Worm (Caenorhabditis elegans) whole organism, L4 larva: ENCODE results near the gene C55A1.6.
"Not testable (repeated sequence)": the region's sequence is repeated elsewhere in the genome, so short reads cannot be mapped to it uniquely, and the experiment has no call there.

Experiments used
- ama-1 ChIP-seq: fragments of 150-350 bp; optimal IDR thresholded peaks from 2 replicates; lab custom pipeline; 2014; ENCODE audit warnings: inconsistent platforms, mixed read lengths
- ceh-82 ChIP-seq: sonication (generic microtip); optimal IDR thresholded peaks from 2 replicates; lab custom pipeline; 2017; ENCODE audit warnings: missing biosample characterization, missing genetic modification characterization
- dmd-9 ChIP-seq: fragments of 200-800 bp; sonication (Bioruptor generic); IDR thresholded peaks from 2 replicates; pipeline ENCODE4 v1.3.6; 2022; ENCODE audit warnings: missing genetic modification reagents, missing genetic modification characterization, missing compliant biosample characterization
- hif-1 ChIP-seq, 2 experiments: sonication (generic microtip); optimal IDR thresholded peaks; 2 replicates each; lab custom pipeline; 2016 to 2017; ENCODE audit warnings: missing compliant biosample characterization in 2 of 2, missing genetic modification characterization in 2 of 2, missing genetic modification reagents in 2 of 2, missing genotype in 2 of 2, mild to moderate bottlenecking in 1 of 2
- mdl-1 ChIP-seq, 2 experiments: fragments of 150-350 bp in 1 of 2; sonication (generic microtip) in 1 of 2; optimal IDR thresholded peaks; 2 replicates each; lab custom pipeline; 2014 to 2017; ENCODE audit warnings: missing biosample characterization in 2 of 2, missing genetic modification characterization in 2 of 2
- nhr-10 ChIP-seq: fragments of 150-350 bp; optimal IDR thresholded peaks from 2 replicates; lab custom pipeline; 2014; ENCODE audit warnings: missing biosample characterization, missing genetic modification characterization
- nhr-28 ChIP-seq: fragments of 150-350 bp; optimal IDR thresholded peaks from 2 replicates; lab custom pipeline; 2014; ENCODE audit warnings: missing biosample characterization, missing genetic modification characterization
- zfp-2 ChIP-seq: sonication (generic microtip); optimal IDR thresholded peaks from 2 replicates; lab custom pipeline; 2016; ENCODE audit warnings: mild to moderate bottlenecking, missing genetic modification characterization, missing compliant biosample characterization
- ztf-7 ChIP-seq: fragments of 150-350 bp; optimal IDR thresholded peaks from 2 replicates; lab custom pipeline; 2014; ENCODE audit warnings: missing biosample characterization, missing genetic modification characterization

DNA sequence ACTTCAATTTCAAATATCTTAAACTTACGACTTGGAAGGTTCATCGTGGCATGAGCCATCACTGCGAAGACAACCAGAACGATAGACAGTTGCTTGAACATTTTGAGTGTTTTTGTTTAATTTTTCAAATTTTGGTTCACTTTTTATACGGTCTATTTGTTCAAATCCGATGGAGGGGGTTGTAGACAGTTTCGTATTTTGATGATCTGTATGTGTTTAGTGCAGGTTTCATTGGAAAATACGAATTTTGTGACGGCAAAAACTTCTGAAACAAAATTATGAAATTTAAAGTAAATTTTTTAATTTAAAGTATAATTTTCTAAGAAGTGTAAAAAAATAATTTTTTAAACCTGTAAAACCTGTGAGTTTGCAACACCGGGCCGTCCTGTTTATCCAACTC, 4.6 kb upstream of the C55A1.6 start, which contains the start of gene C55A1.4:
- not testable (repeated sequence) for TF ChIP-seq nhr-28 (tag; lab: Kevin White, UChicago); ztf-7 (tag; lab: Kevin White, UChicago); nhr-10 (tag; lab: Kevin White, UChicago); dmd-9; mdl-1 (tag; optimal IDR thresholded peaks at IDR 0.05; lab: Kevin White, UChicago); zfp-2 (tag; lab: Kevin White, UChicago); ama-1; ceh-82 (tag; lab: Kevin White, UChicago); hif-1 (tag; optimal IDR thresholded peaks at IDR 0.05; lab: Kevin White, UChicago)
